Fruit fly (Drosophila melanogaster) whole organism, larva: ENCODE data around the gene CG15719.

Experiments
- noc ChIP-seq: fragments of 200-800 bp; sonication (Bioruptor generic); optimal IDR thresholded peaks from 3 replicates; lab custom pipeline; 2019; ENCODE audit warnings: missing biosample characterization, mild to moderate bottlenecking, missing genetic modification characterization, moderate library complexity

The CG15719 gene

dm6 chrX:13004779-13005178 is at the start of gene CG15719:
TSS of gene CG15719 (minus strand) at chrX:13004879.
- no peak for TF ChIP-seq noc (tag; lab: Kevin White, UChicago)

dm6 chrX:13023777-13024176 is 19.1 kb upstream of the CG15719 start:
- no peak for TF ChIP-seq noc (tag; lab: Kevin White, UChicago)

- no peak for TF ChIP-seq noc (tag; lab: Kevin White, UChicago)
These were observed 17.2 kb upstream of the CG15719 start, which contains the start of gene CG2209 for dm6 chrX:13021898-13022297. TSS of gene CG2209 (plus strand) at chrX:13022198.

dm6 chrX:13012289-13012688 is 7.6 kb upstream of the CG15719 start:
- no peak for TF ChIP-seq noc (tag; lab: Kevin White, UChicago)

dm6 chrX:12988025-12988801 is 16.5 kb downstream of the CG15719 start, which contains the start of gene rsh:
TSS of gene rsh (plus strand) at chrX:12988615.
- TF ChIP-seq noc (tag; lab: Kevin White, UChicago) = no peak

dm6 chrX:12986948-12987450 is 17.7 kb downstream of the CG15719 start:
- TF ChIP-seq noc (tag; lab: Kevin White, UChicago) = no peak

- no peak for TF ChIP-seq noc (tag; lab: Kevin White, UChicago)
These were observed 20.5 kb downstream of the CG15719 start, which contains the start of gene CG32643 for dm6 chrX:12984224-12984623. TSS of gene CG32643 (plus strand) at chrX:12984524.

dm6 chrX:12976131-12976530 is 28.5 kb downstream of the CG15719 start, which contains the start of gene CG12716:
TSS of gene CG12716 (minus strand) at chrX:12976231.
- no peak for TF ChIP-seq noc (tag; lab: Kevin White, UChicago)

- no peak for TF ChIP-seq noc (tag; lab: Kevin White, UChicago)
These were observed 34.3 kb downstream of the CG15719 start, which contains the start of gene CG15721 for dm6 chrX:12970411-12970810. TSS of gene CG15721 (plus strand) at chrX:12970711.

- TF ChIP-seq noc (tag; lab: Kevin White, UChicago) = no peak
These were observed 37.3 kb downstream of the CG15719 start, which contains the start of gene Mur11Da for dm6 chrX:12967296-12967938. TSS of gene Mur11Da (plus strand) at chrX:12967888.

- TF ChIP-seq noc (tag; lab: Kevin White, UChicago) = no peak
These were observed 45.8 kb downstream of the CG15719 start, which contains the start of gene CG32642 for dm6 chrX:12958920-12959319. TSS of gene CG32642 (plus strand) at chrX:12959220.

dm6 chrX:12957412-12957895 is 47.2 kb downstream of the CG15719 start, which contains the start of gene hec:
TSS of gene hec (minus strand) at chrX:12957462.
- TF ChIP-seq noc (tag; lab: Kevin White, UChicago) = no peak
